Worm (Caenorhabditis elegans) whole organism, L1 larva: ENCODE measurements around the gene sre-10.

Source experiments
- aha-1 ChIP-seq: fragments of 150-350 bp; optimal IDR thresholded peaks from 2 replicates; lab custom pipeline; 2014; ENCODE audit warnings: missing biosample characterization, missing genetic modification characterization
- blmp-1 ChIP-seq: fragments of 150-350 bp; optimal IDR thresholded peaks from 2 replicates; lab custom pipeline; 2014; ENCODE audit warnings: missing biosample characterization, missing genetic modification characterization
- ceh-82 ChIP-seq, 3 experiments: fragments of 150-350 bp in 1 of 3; sonication (generic microtip) in 2 of 3; optimal IDR thresholded peaks; 2 replicates each; lab custom pipeline; 2014 to 2017; ENCODE audit warnings: missing biosample characterization in 3 of 3, missing genetic modification characterization in 3 of 3
- ceh-88 ChIP-seq: fragments of 200-800 bp; sonication (Bioruptor generic); IDR thresholded peaks from 2 replicates; pipeline ENCODE4 v1.3.6; 2022; ENCODE audit warnings: missing genetic modification characterization, missing compliant biosample characterization
- ceh-90 ChIP-seq: sonication (generic microtip); optimal IDR thresholded peaks from 2 replicates; lab custom pipeline; 2016; ENCODE audit warnings: missing genetic modification characterization, missing compliant biosample characterization
- mep-1 ChIP-seq: fragments of 150-350 bp; optimal IDR thresholded peaks from 2 replicates; lab custom pipeline; 2014; ENCODE audit warnings: missing biosample characterization, missing genetic modification characterization
- nhr-11 ChIP-seq: fragments of 150-350 bp; optimal IDR thresholded peaks from 2 replicates; lab custom pipeline; 2014; ENCODE audit warnings: missing biosample characterization, missing genetic modification characterization
- snpc-4 ChIP-seq: fragments of 150-350 bp; optimal IDR thresholded peaks from 2 replicates; lab custom pipeline; 2014; ENCODE audit warnings: missing biosample characterization, missing genetic modification characterization
- xbp-1 ChIP-seq: sonication (generic microtip); optimal IDR thresholded peaks from 2 replicates; lab custom pipeline; 2016; ENCODE audit warnings: missing genetic modification characterization, missing compliant biosample characterization
- zip-4 ChIP-seq: fragments of 200-800 bp; sonication (Bioruptor generic); optimal IDR thresholded peaks from 2 replicates; lab custom pipeline; 2018; ENCODE audit warnings: mild to moderate bottlenecking, missing genetic modification characterization, moderate library complexity, missing compliant biosample characterization
- ztf-11 ChIP-seq, 2 experiments: sonication (generic microtip); optimal IDR thresholded peaks; 2 replicates each; lab custom pipeline; 2016 to 2017; ENCODE audit warnings: missing genetic modification characterization in 2 of 2, missing biosample characterization in 1 of 2, missing compliant biosample characterization in 1 of 2

DNA sequence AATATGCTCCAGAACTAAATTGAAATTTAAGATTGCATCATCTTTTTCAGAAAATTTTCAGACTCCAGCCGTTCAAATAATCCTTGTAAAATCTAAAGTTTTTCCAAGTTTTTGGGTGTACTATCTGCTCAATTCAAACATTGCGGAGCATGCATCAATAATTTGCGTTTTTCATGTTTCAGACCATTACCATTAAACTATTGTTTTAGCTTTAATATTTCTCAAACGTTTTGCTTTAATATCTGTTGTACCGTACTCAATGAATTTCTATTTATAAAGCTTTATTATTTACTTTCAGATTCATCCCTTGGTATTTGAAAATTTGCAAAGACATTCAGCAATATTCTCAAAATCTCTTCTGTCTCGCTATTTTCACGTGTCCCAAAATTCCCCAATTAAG is 29.1 kb upstream of the sre-10 start, which contains the start of gene odr-2:
- TF ChIP-seq snpc-4 (no peak), ceh-90 (no peak), ztf-11 (tag; optimal IDR thresholded peaks at IDR 0.05; lab: Kevin White, UChicago) (no peak), nhr-11 (tag; lab: Kevin White, UChicago) (no peak), zip-4 (GFP tag; lab: Kevin White, UChicago) (no peak), ceh-88 (GFP tag; lab: Robert Waterston, UW) (no peak), mep-1 (no peak), xbp-1 (tag; lab: Kevin White, UChicago) (no peak), blmp-1 (tag; lab: Kevin White, UChicago) (no peak), ceh-82 (tag; optimal IDR thresholded peaks at IDR 0.05; lab: Kevin White, UChicago) (no peak), aha-1 (tag; lab: Kevin White, UChicago) (no peak)
